Worm (Caenorhabditis elegans) whole organism, L4 larva: ENCODE measurements around the gene col-147.

Source experiments
- F44E2.7 ChIP-seq: fragments of 200-800 bp; sonication (Bioruptor generic); IDR thresholded peaks from 2 replicates; pipeline ENCODE4 v2.1.2; 2022; ENCODE audit warnings: missing genetic modification characterization, missing compliant biosample characterization
- Y48G9A.11 ChIP-seq: fragments of 200-800 bp; sonication (Bioruptor generic); IDR thresholded peaks from 2 replicates; pipeline ENCODE4 v1.3.6; 2022; ENCODE audit warnings: missing genetic modification reagents, missing genetic modification characterization, missing compliant biosample characterization
- ZK546.5 ChIP-seq, 2 experiments: sonication (generic microtip); optimal IDR thresholded peaks; 2 replicates each; lab custom pipeline; 2017; ENCODE audit warnings: missing biosample characterization in 2 of 2, missing genetic modification characterization in 2 of 2
- aha-1 ChIP-seq: fragments of 150-350 bp; peaks from one replicate; lab custom pipeline; 2014; ENCODE audit warnings: missing biosample characterization, missing genetic modification characterization
- ceh-20 ChIP-seq: fragments of 200-800 bp; sonication (Bioruptor generic); IDR thresholded peaks from 2 replicates; pipeline ENCODE4 v1.3.6; 2022; ENCODE audit warnings: missing genetic modification reagents, missing genetic modification characterization, missing compliant biosample characterization
- ceh-44 ChIP-seq: fragments of 200-800 bp; sonication (Bioruptor generic); IDR thresholded peaks from 2 replicates; pipeline ENCODE4 v1.3.6; 2022; ENCODE audit warnings: missing genetic modification reagents, missing genetic modification characterization, missing compliant biosample characterization
- daf-16 ChIP-seq, 3 experiments: sonication (generic microtip); optimal IDR thresholded peaks; 2 replicates each; lab custom pipeline; 2016 to 2017; ENCODE audit warnings: missing genetic modification characterization in 3 of 3, missing genetic modification reagents in 3 of 3, mild to moderate bottlenecking in 2 of 3, missing compliant biosample characterization in 2 of 3, missing biosample characterization in 1 of 3, moderate library complexity in 1 of 3
- daf-19 ChIP-seq: fragments of 200-800 bp; sonication (Bioruptor generic); conservative IDR thresholded peaks from 2 replicates; pipeline ENCODE4 v1.3.6; 2022; ENCODE audit warnings: missing genetic modification characterization, missing compliant biosample characterization
- daf-8 ChIP-seq: fragments of 200-800 bp; sonication (Bioruptor generic); IDR thresholded peaks from 2 replicates; pipeline ENCODE4 v1.3.6; 2022; ENCODE audit warnings: missing genetic modification characterization, missing compliant biosample characterization
- dmd-8 ChIP-seq: fragments of 200-800 bp; sonication (Bioruptor generic); IDR thresholded peaks from 2 replicates; pipeline ENCODE4 v1.3.6; 2022; ENCODE audit warnings: missing genetic modification characterization, missing compliant biosample characterization
- dmd-9 ChIP-seq: fragments of 200-800 bp; sonication (Bioruptor generic); IDR thresholded peaks from 2 replicates; pipeline ENCODE4 v1.3.6; 2022; ENCODE audit warnings: missing genetic modification reagents, missing genetic modification characterization, missing compliant biosample characterization
- egl-43 ChIP-seq: fragments of 200-800 bp; sonication (Bioruptor generic); IDR thresholded peaks from 2 replicates; pipeline ENCODE4 v1.3.6; 2022; ENCODE audit warnings: missing genetic modification reagents, missing genetic modification characterization, missing compliant biosample characterization
- gei-8 ChIP-seq: fragments of 200-800 bp; sonication (Bioruptor generic); optimal IDR thresholded peaks from 2 replicates; lab custom pipeline; 2018; ENCODE audit warnings: mild to moderate bottlenecking, missing genetic modification characterization, missing compliant biosample characterization
- hlh-11 ChIP-seq: fragments of 200-800 bp; sonication (Bioruptor generic); optimal IDR thresholded peaks from 2 replicates; lab custom pipeline; 2018; ENCODE audit warnings: mild to moderate bottlenecking, missing genetic modification characterization, missing compliant biosample characterization
- lin-38 ChIP-seq: fragments of 200-800 bp; sonication (Bioruptor generic); IDR thresholded peaks from 2 replicates; pipeline ENCODE4 v1.3.6; 2022; ENCODE audit warnings: missing genetic modification reagents, missing genetic modification characterization, missing compliant biosample characterization
- lir-3 ChIP-seq: sonication (generic microtip); optimal IDR thresholded peaks from 2 replicates; lab custom pipeline; 2016; ENCODE audit warnings: mild to moderate bottlenecking, missing genetic modification characterization, missing compliant biosample characterization
- mep-1 ChIP-seq: fragments of 150-350 bp; sonication (generic microtip); optimal IDR thresholded peaks from 3 replicates; lab custom pipeline; 2014; ENCODE audit warnings: missing biosample characterization, missing genetic modification characterization
- mes-2 ChIP-seq: sonication (generic microtip); optimal IDR thresholded peaks from 2 replicates; lab custom pipeline; 2016; ENCODE audit warnings: missing genotype, mild to moderate bottlenecking, missing genetic modification characterization, missing compliant biosample characterization; ENCODE audit not compliant: poor library complexity, severe bottlenecking
- nhr-10 ChIP-seq: fragments of 150-350 bp; optimal IDR thresholded peaks from 2 replicates; lab custom pipeline; 2014; ENCODE audit warnings: missing biosample characterization, missing genetic modification characterization
- nhr-102 ChIP-seq: sonication (generic microtip); optimal IDR thresholded peaks from 2 replicates; lab custom pipeline; 2016; ENCODE audit warnings: mild to moderate bottlenecking, missing genetic modification characterization, moderate library complexity, missing compliant biosample characterization
- nhr-41 ChIP-seq: fragments of 200-800 bp; sonication (Bioruptor generic); IDR thresholded peaks from 2 replicates; pipeline ENCODE4 v1.3.6; 2022; ENCODE audit warnings: missing genetic modification reagents, missing genetic modification characterization, missing compliant biosample characterization
- nhr-76 ChIP-seq: fragments of 150-350 bp; optimal IDR thresholded peaks from 2 replicates; lab custom pipeline; 2014; ENCODE audit warnings: missing biosample characterization, missing genetic modification characterization
- sdz-12 ChIP-seq: fragments of 200-800 bp; sonication (Bioruptor generic); optimal IDR thresholded peaks from 2 replicates; lab custom pipeline; 2018; ENCODE audit warnings: mild to moderate bottlenecking, missing genetic modification characterization, missing compliant biosample characterization
- set-16 ChIP-seq: fragments of 200-800 bp; sonication (Bioruptor generic); IDR thresholded peaks from 2 replicates; pipeline ENCODE4 v1.3.6; 2022; ENCODE audit warnings: missing genetic modification reagents, missing genetic modification characterization, missing compliant biosample characterization
- spr-1 ChIP-seq: sonication (generic microtip); optimal IDR thresholded peaks from 2 replicates; lab custom pipeline; 2016; ENCODE audit warnings: mild to moderate bottlenecking, missing genetic modification characterization, missing compliant biosample characterization
- tra-1 ChIP-seq: fragments of 200-800 bp; sonication (Bioruptor generic); IDR thresholded peaks from 2 replicates; pipeline ENCODE4 v1.3.6; 2022; ENCODE audit warnings: missing genetic modification reagents, missing genetic modification characterization, missing compliant biosample characterization
- unc-62 ChIP-seq, 3 experiments: fragments of 150-350 bp in 1 of 3; sonication (generic microtip); optimal IDR thresholded peaks in 2 of 3; peaks in 1 of 3; 1 replicate in 1 of 3; 2 replicates in 2 of 3; lab custom pipeline; 2014 to 2017; ENCODE audit warnings: missing biosample characterization in 3 of 3, missing genetic modification characterization in 3 of 3, missing genetic modification reagents in 3 of 3, missing genotype in 1 of 3
- zfp-3 ChIP-seq: fragments of 200-800 bp; sonication (Bioruptor generic); conservative IDR thresholded peaks from 2 replicates; pipeline ENCODE4 v1.3.6; 2022; ENCODE audit warnings: missing genetic modification reagents, missing genetic modification characterization, missing compliant biosample characterization

The col-147 gene

DNA sequence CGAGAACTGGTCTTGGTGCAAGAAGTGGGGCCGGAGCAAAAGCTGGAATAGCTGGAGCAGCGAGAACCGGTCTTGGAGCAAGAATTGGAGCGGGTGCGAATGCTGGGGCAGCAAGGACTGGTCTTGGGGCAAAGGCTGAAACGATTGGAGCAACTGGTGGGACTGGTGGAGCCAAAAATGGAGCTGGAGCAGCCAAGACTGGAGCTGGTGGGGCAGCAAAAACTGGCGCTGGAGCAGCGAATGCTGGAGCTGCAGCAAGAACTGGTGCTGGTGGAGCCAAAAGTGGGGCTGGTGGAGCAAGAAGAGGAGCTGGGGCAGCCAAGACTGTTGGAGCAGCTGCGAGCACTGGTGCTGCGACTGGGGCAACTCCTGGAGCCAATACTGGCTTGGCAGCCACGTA is 4.5 kb downstream of the col-147 start:
- TF ChIP-seq set-16 (GFP tag; lab: Robert Waterston, UW) (peak; percentile 95), tra-1 (0 out of 2 replicates have a peak, but pooled peaks have one; percentile 21), daf-19 (no peak), aha-1 (peak; percentile 72), egl-43 (GFP tag; lab: Robert Waterston, UW) (peak; percentile 57; the same call in 1 of the 2 replicates), F44E2.7 (no peak), nhr-10 (tag; lab: Kevin White, UChicago) (no peak)

ce11 chrV:9625604-9626446 is 7.3 kb downstream of the col-147 start, which contains the start of gene T06E4.7:
Gene T06E4.7 (plus strand): TSS chrV:9626396.
- no peak for TF ChIP-seq nhr-76 (tag; lab: Kevin White, UChicago)
- no peak for TF ChIP-seq dmd-9 (GFP tag; lab: Robert Waterston, UW)
- TF ChIP-seq set-16 (GFP tag; lab: Robert Waterston, UW), result peak; percentile 97
- no peak for TF ChIP-seq spr-1 (tag; lab: Kevin White, UChicago)
- TF ChIP-seq egl-43 (GFP tag; lab: Robert Waterston, UW), result 0 out of 2 replicates have a peak, but pooled peaks have one; percentile 5
- TF ChIP-seq mep-1 (tag; lab: Kevin White, UChicago), result no peak
- TF ChIP-seq sdz-12 (GFP tag; lab: Kevin White, UChicago), result peak; percentile 53
- TF ChIP-seq zfp-3 (GFP tag; lab: Robert Waterston, UW), result no peak
- no peak for TF ChIP-seq nhr-102 (tag; lab: Kevin White, UChicago)
- TF ChIP-seq ceh-20, result no peak

- TF ChIP-seq Y48G9A.11 (GFP tag; lab: Robert Waterston, UW) (no peak), spr-1 (tag; lab: Kevin White, UChicago) (no peak), gei-8 (no peak), hlh-11 (tag; lab: Kevin White, UChicago) (no peak), mes-2 (no peak)
- TF ChIP-seq, all 104 proteins: peak for 0
Observed at ce11 chrV:9625122-9625521, 8.0 kb downstream of the col-147 start, which contains the start of gene idpc-4. Gene idpc-4 (plus strand): TSS chrV:9625422.

- TF ChIP-seq lin-38 (no peak), unc-62 (GFP tag; optimal IDR thresholded peaks at IDR 0.05 in 1 of 2; lab: Kevin White, UChicago) (peak in 1 of 2 experiments; percentile 42), unc-62 (tag; optimal IDR thresholded peaks at IDR 0.05; lab: Kevin White, UChicago) (no peak)
Observed at ce11 chrV:9622834-9623233, 10.3 kb downstream of the col-147 start, which contains the start of gene idpc-5. Gene idpc-5 (minus strand): TSS chrV:9622934.

ce11 chrV:9622338-9622737 is 10.8 kb downstream of the col-147 start:
- TF ChIP-seq egl-43 (GFP tag; lab: Robert Waterston, UW), result 0 out of 2 replicates have a peak, but pooled peaks have one; percentile 48
- peak; percentile 92 for TF ChIP-seq set-16 (GFP tag; lab: Robert Waterston, UW)

DNA sequence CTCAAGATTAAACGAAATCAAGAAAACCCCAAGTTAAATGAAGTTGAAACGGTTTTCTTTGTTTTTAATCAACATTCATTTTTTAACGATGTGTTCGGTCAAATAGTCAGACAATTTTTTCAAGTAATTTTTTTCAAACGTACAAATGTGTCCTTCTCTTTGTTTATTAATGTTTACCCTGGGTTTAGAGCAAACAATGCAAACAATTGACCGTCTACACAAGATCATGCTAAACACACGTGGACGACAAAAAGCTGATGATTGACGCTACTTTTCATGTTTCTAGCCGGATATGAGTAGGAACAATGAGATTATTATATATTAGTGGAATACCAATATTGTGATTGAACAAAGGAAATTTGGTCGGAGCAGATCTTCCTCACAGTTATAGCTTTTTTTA is 11.7 kb downstream of the col-147 start:
- TF ChIP-seq daf-8 (GFP tag; lab: Robert Waterston, UW) (no peak), ZK546.5 (tag; optimal IDR thresholded peaks at IDR 0.05; lab: Kevin White, UChicago) (no peak), unc-62 (GFP tag; optimal IDR thresholded peaks at IDR 0.05 in 1 of 2; lab: Kevin White, UChicago) (peak in 1 of 2 experiments; percentile 95), unc-62 (tag; optimal IDR thresholded peaks at IDR 0.05; lab: Kevin White, UChicago) (no peak), lir-3 (no peak), dmd-8 (no peak), ceh-44 (GFP tag; lab: Robert Waterston, UW) (no peak), nhr-41 (GFP tag; lab: Robert Waterston, UW) (no peak), lin-38 (no peak), daf-16 (GFP tag; optimal IDR thresholded peaks at IDR 0.05; lab: Kevin White, UChicago) (no peak), daf-16 (tag; optimal IDR thresholded peaks at IDR 0.05; lab: Kevin White, UChicago) (no peak)
